Worm (Caenorhabditis elegans): ENCODE measurements around the gene hmgs-1.
A peak's percentile ranks its signal among the peaks of the same experiment; 100 is the strongest.

Gene hmgs-1

DNA sequence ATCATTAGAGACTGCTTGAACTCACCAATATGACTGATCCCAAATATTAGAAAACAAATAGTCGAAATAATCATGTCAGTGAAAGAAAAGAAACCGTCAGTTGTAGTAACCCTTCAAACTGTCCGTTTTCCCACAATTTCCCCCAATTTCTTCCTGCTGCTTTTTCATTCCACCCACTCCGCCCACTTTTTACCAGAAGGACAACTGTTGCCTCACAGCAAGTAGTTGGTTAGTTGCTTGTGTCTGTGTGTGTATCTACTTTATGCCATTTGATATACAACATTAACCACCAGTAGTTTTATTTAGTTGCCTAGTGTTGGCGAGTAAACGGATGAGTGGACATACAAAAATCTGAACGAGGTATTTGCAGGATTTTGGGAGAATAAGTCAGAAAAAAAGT is 32.1 kb upstream of the hmgs-1 start, which contains the start of gene K09H11.9:
Gene K09H11.9 (minus strand): TSS at position 101 of the 400 bp plus-strand sequence.
- no peak for TF ChIP-seq nhr-129 (tag; optimal IDR thresholded peaks at IDR 0.05)
- no peak for TF ChIP-seq zag-1 (tag; optimal IDR thresholded peaks at IDR 0.05)
- TF ChIP-seq aly-2 (tag; optimal IDR thresholded peaks at IDR 0.05): no peak
- no peak for TF ChIP-seq nhr-237 (tag; optimal IDR thresholded peaks at IDR 0.05)
- no peak for TF ChIP-seq unc-39 (tag; optimal IDR thresholded peaks at IDR 0.05)
- TF ChIP-seq ceh-82 (tag; optimal IDR thresholded peaks at IDR 0.05): no peak
- TF ChIP-seq nhr-77 (tag; optimal IDR thresholded peaks at IDR 0.05): no peak
- no peak for TF ChIP-seq crh-2 (tag; optimal IDR thresholded peaks at IDR 0.05)
- TF ChIP-seq sma-3 (GFP tag; optimal IDR thresholded peaks at IDR 0.05): no peak
- no peak for TF ChIP-seq ztf-11 (tag; optimal IDR thresholded peaks at IDR 0.05)

DNA sequence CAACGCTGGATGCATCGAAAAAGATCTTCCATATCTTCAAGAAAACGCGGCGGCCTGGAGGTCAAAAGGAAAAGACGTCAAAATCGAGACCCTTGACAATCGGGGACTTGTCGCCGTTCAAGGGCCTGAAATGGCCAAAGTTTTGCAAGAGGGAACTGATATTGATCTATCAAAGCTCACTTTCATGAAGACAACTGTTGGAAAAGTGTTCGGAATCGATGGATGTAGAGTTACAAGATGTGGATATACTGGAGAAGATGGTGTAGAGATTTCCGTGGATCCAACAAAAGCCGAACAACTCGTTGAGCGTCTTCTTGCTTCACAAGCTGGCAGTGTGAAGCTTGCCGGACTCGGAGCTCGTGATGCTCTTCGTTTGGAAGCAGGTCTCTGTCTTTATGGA is 29.1 kb upstream of the hmgs-1 start:
- no peak for TF ChIP-seq fos-1 (tag; optimal IDR thresholded peaks at IDR 0.05)
- no peak for TF ChIP-seq nhr-10 (tag; optimal IDR thresholded peaks at IDR 0.05)
- TF ChIP-seq peb-1 (tag; optimal IDR thresholded peaks at IDR 0.05): no peak
- TF ChIP-seq alr-1 (tag; optimal IDR thresholded peaks at IDR 0.05): no peak
- TF ChIP-seq nhr-11 (tag; optimal IDR thresholded peaks at IDR 0.05): no peak

DNA sequence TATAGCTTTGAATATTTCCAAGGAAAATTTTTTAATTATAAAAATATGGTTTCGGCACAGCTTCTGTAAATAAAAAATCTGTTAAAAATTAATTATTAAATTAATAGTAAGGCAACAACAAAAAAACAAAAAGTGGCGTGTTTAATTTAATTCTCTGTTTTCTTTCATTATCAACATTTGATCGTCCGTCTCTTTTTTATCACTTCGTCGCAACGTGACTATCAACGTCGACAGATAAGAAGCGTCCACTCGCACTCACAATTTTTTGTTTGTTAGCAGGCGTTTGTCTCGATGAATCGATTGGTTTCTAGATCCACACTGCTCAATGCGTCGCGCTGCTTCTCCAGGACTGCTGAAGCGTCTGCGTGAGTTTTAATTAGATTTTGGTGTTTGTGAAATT is 28.3 kb upstream of the hmgs-1 start, which contains the start of gene gcst-1:
Gene gcst-1 (plus strand): TSS at position 277 of the 400 bp plus-strand sequence.
- TF ChIP-seq mdl-1 (tag; optimal IDR thresholded peaks at IDR 0.05): peak in 1 of 2 experiments; percentile 12
- no peak for TF ChIP-seq zag-1 (tag; optimal IDR thresholded peaks at IDR 0.05)
- no peak for TF ChIP-seq peb-1 (tag; optimal IDR thresholded peaks at IDR 0.05)
- peak; percentile 18 for TF ChIP-seq crh-2 (tag; optimal IDR thresholded peaks at IDR 0.05)
- TF ChIP-seq ZK546.5 (tag; optimal IDR thresholded peaks at IDR 0.05): no peak
- no peak for TF ChIP-seq elt-1 (tag; optimal IDR thresholded peaks at IDR 0.05)
- TF ChIP-seq sma-9 (GFP tag; optimal IDR thresholded peaks at IDR 0.05): peak; percentile 50
- no peak for TF ChIP-seq sma-9 (tag; optimal IDR thresholded peaks at IDR 0.05)
- peak; percentile 78 for TF ChIP-seq fos-1 (tag; optimal IDR thresholded peaks at IDR 0.05)

DNA sequence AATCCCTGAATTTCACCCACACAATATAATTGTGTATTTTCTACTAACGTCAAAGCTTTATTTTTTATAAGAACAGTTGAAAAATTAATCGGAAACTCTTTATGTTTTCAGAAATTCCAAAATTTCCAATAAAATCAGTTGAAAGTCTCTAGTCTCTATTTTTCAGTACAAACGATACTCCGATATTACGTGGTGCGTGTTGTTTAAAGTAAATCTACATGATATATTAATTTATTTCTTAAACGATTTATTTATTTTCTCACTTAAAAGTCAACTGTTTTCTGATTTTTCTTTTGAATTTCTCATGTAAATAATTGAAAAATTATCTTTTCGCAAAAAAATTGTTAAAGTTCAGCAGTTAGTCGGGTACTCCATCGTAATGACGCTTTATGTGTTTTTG is 27.8 kb upstream of the hmgs-1 start:
- TF ChIP-seq C34F6.9 (tag; optimal IDR thresholded peaks at IDR 0.05) (peak; percentile 17), lsy-2 (tag; optimal IDR thresholded peaks at IDR 0.05) (peak in 1 of 2 experiments; percentile 9), mdl-1 (tag; optimal IDR thresholded peaks at IDR 0.05) (no peak), elt-1 (tag; optimal IDR thresholded peaks at IDR 0.05) (no peak), snpc-4 (tag; optimal IDR thresholded peaks at IDR 0.05) (no peak)

DNA sequence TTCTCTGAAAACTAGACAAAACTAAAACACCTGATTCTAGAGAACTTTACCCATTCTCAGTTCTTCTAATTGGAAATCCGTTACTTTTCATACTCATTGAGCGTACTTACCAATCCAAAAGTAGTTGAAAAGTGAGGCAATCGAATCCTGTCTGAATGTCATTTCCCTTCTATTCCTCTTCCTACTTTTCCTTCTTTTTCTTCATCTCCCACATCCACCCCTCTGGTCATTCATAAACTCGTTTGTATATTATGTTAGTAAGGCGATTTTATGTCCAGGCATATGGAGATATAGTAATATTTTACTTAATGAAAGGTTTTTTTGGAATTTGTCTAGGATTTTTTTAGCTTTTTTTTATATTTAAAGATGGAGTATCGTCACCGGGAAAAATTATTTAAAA is 23.9 kb upstream of the hmgs-1 start:
- TF ChIP-seq skn-1 (tag; optimal IDR thresholded peaks at IDR 0.05) (no peak), C34F6.9 (tag; optimal IDR thresholded peaks at IDR 0.05) (no peak)

DNA sequence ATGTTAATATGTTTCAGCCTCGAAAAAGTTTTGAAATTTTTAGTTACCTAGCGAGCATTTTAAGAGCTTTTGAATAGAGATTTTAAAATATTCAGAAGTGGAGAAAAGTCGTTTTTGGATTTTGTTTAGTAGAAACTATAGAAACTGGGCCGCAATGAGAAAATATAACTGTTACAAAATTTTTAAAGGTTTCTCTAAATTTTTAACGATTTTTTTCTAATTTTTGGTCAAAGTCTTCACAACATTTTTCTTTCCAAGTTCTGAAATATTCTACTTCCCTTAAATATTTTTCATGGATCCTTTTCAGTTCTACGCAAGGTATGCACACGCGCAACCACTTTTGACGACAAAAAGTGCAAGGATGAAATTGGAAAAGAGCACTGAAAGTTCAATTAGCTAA is 21.1 kb upstream of the hmgs-1 start, which contains the start of gene peli-1:
Gene peli-1 (plus strand): TSS at position 301 of the 400 bp plus-strand sequence.
- TF ChIP-seq ama-1 (optimal IDR thresholded peaks at IDR 0.05) (no peak), C34F6.9 (tag; optimal IDR thresholded peaks at IDR 0.05) (no peak), elt-1 (tag; optimal IDR thresholded peaks at IDR 0.05) (no peak), lin-39 (tag; optimal IDR thresholded peaks at IDR 0.05) (no peak), ceh-82 (tag; optimal IDR thresholded peaks at IDR 0.05) (no peak), nhr-237 (tag; optimal IDR thresholded peaks at IDR 0.05) (no peak), ztf-4 (tag; optimal IDR thresholded peaks at IDR 0.05) (no peak), ZK546.5 (tag; optimal IDR thresholded peaks at IDR 0.05) (no peak), R02D3.7 (tag; optimal IDR thresholded peaks at IDR 0.05) (no peak), ztf-11 (tag; optimal IDR thresholded peaks at IDR 0.05) (no peak)

DNA sequence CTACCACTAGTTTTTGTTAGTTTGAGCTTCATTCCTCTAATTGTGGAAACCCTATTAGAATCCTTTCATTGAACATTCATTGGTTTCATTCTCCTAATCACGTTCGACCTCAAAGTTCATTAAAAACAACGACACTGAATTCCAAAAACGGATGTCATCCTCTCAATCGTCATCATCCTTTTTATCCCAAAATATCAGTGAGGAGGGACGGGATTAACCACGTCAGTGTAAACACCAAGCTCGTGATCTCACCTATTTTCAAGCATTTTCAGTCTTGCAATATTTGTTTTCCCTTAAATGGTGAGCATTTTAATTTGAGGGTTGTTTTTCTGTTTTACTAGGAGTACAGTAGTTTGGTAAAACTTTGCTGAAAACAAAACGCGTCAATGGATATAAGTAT is 20.1 kb upstream of the hmgs-1 start:
- TF ChIP-seq R02D3.7 (tag; optimal IDR thresholded peaks at IDR 0.05) (no peak), sma-9 (GFP tag; optimal IDR thresholded peaks at IDR 0.05) (peak; percentile 5), sma-9 (tag; optimal IDR thresholded peaks at IDR 0.05) (no peak)

DNA sequence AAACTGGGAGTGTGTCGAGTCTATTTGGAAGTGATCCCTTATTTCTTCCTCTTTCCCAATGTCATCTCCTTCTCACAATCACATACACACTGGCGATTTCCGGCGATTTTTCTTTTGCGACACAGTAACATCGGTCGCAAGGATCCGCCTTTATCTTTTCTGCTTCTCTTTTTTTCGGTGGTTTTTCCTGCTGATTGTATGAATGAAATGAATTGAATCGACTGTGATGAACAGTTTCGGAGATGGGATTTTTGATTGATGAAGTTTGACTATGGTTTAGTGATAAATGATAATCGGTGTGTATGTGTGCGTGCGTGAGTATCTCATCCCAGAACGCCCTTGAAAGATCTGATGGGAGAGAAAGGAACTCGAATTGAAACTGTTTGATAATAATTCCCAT is 16.7 kb upstream of the hmgs-1 start:
- TF ChIP-seq blmp-1 (tag; optimal IDR thresholded peaks at IDR 0.05; ENCODE audit: insufficient read depth) (peak; percentile 2), nhr-237 (tag; optimal IDR thresholded peaks at IDR 0.05) (no peak), nhr-77 (tag; optimal IDR thresholded peaks at IDR 0.05) (no peak), nhr-21 (tag; optimal IDR thresholded peaks at IDR 0.05) (peak; percentile 80), ama-1 (optimal IDR thresholded peaks at IDR 0.05) (peak; percentile 57), R02D3.7 (tag; optimal IDR thresholded peaks at IDR 0.05) (no peak), nhr-25 (tag; optimal IDR thresholded peaks at IDR 0.05) (peak; percentile 41), zag-1 (tag; optimal IDR thresholded peaks at IDR 0.05) (no peak), peb-1 (tag; optimal IDR thresholded peaks at IDR 0.05) (no peak), sma-9 (GFP tag; optimal IDR thresholded peaks at IDR 0.05) (peak; percentile 58), sma-9 (tag; optimal IDR thresholded peaks at IDR 0.05) (no peak), sma-3 (GFP tag; optimal IDR thresholded peaks at IDR 0.05) (peak; percentile 62), ZK546.5 (tag; optimal IDR thresholded peaks at IDR 0.05) (no peak), nhr-6 (tag; optimal IDR thresholded peaks at IDR 0.05) (no peak), egl-27 (tag; optimal IDR thresholded peaks at IDR 0.05) (peak; percentile 18)
